Worm (Caenorhabditis elegans): ENCODE measurements around the gene sra-31.
"Not testable (repeated sequence)": the region's sequence is repeated elsewhere in the genome, so short reads cannot be mapped to it uniquely, and the experiment has no call there.

Gene sra-31

ce11 chrII:6578378-6578777, at the start of gene sra-31:
sra-31 (minus strand) TSS chrII:6578478.
- TF ChIP-seq ama-1 (optimal IDR thresholded peaks at IDR 0.05): no peak
- no peak for TF ChIP-seq unc-130 (tag; optimal IDR thresholded peaks at IDR 0.05)
- no peak for TF ChIP-seq mef-2 (tag; optimal IDR thresholded peaks at IDR 0.05)
- TF ChIP-seq hlh-4 (tag; optimal IDR thresholded peaks at IDR 0.05): no peak
- TF ChIP-seq lin-39 (tag; optimal IDR thresholded peaks at IDR 0.05): no peak
- no peak for TF ChIP-seq ztf-4 (tag; optimal IDR thresholded peaks at IDR 0.05)
- no peak for TF ChIP-seq ceh-82 (tag; optimal IDR thresholded peaks at IDR 0.05)
- TF ChIP-seq elt-2 (tag; optimal IDR thresholded peaks at IDR 0.05): no peak
- TF ChIP-seq ztf-11 (tag; optimal IDR thresholded peaks at IDR 0.05): no peak
- no peak for TF ChIP-seq nhr-28 (tag; optimal IDR thresholded peaks at IDR 0.05)
- TF ChIP-seq F16B12.6 (tag; optimal IDR thresholded peaks at IDR 0.05): no peak
- no peak for TF ChIP-seq ceh-90 (tag; optimal IDR thresholded peaks at IDR 0.05)
- no peak for TF ChIP-seq sox-4 (tag; optimal IDR thresholded peaks at IDR 0.05)
- no peak for TF ChIP-seq nhr-77 (tag; optimal IDR thresholded peaks at IDR 0.05)
- TF ChIP-seq dpl-1 (GFP tag; optimal IDR thresholded peaks at IDR 0.05): no peak

ce11 chrII:6627182-6627581, 48.9 kb upstream of the sra-31 start, which contains the start of the genes F54H5.5 and F54H5.2:
F54H5.5 (minus strand) TSS chrII:6627282.
F54H5.2 (plus strand) TSS chrII:6627484.
- not testable (repeated sequence) for TF ChIP-seq C04F5.9, nhr-11, hlh-4 (tag; optimal IDR thresholded peaks at IDR 0.05)

ce11 chrII:6625302-6625701, 47.0 kb upstream of the sra-31 start, which contains the start of gene F54H5.14:
F54H5.14 (minus strand) TSS chrII:6625402.
- TF ChIP-seq zip-4 (GFP tag; optimal IDR thresholded peaks at IDR 0.05): no peak
- no peak for TF ChIP-seq ztf-4 (tag; optimal IDR thresholded peaks at IDR 0.05)
- no peak for TF ChIP-seq hpl-2 (GFP tag; optimal IDR thresholded peaks at IDR 0.05)
- TF ChIP-seq lin-35 (GFP tag; optimal IDR thresholded peaks at IDR 0.05): no peak
- no peak for TF ChIP-seq snu-23 (GFP tag; optimal IDR thresholded peaks at IDR 0.05)
- TF ChIP-seq ceh-8 (GFP tag; optimal IDR thresholded peaks at IDR 0.05): no peak
- TF ChIP-seq unc-98 (GFP tag; IDR thresholded peaks at IDR 0.05): no peak
- TF ChIP-seq grh-1 (GFP tag; IDR thresholded peaks at IDR 0.05): no peak
- TF ChIP-seq dpl-1 (GFP tag; optimal IDR thresholded peaks at IDR 0.05): no peak
- no peak for TF ChIP-seq nhr-84 (tag; optimal IDR thresholded peaks at IDR 0.05)
- TF ChIP-seq aly-2 (tag; optimal IDR thresholded peaks at IDR 0.05): no peak
- TF ChIP-seq nhr-90 (tag; optimal IDR thresholded peaks at IDR 0.05; ENCODE audit: poor library complexity): no peak
- TF ChIP-seq zag-1 (tag; optimal IDR thresholded peaks at IDR 0.05): no peak
- TF ChIP-seq pqm-1 (tag; optimal IDR thresholded peaks at IDR 0.05): no peak
- no peak for TF ChIP-seq alr-1 (tag; optimal IDR thresholded peaks at IDR 0.05; ENCODE audit: borderline replicate concordance)
- no peak for TF ChIP-seq lin-39 (tag; optimal IDR thresholded peaks at IDR 0.05)

- TF ChIP-seq nhr-28 (tag; optimal IDR thresholded peaks at IDR 0.05) (no peak), ceh-90 (tag; optimal IDR thresholded peaks at IDR 0.05) (no peak), unc-30 (tag; optimal IDR thresholded peaks at IDR 0.05) (no peak), zip-4 (GFP tag; optimal IDR thresholded peaks at IDR 0.05) (no peak), nhr-90 (tag; optimal IDR thresholded peaks at IDR 0.05; ENCODE audit: poor library complexity) (no peak), ceh-88 (GFP tag; IDR thresholded peaks at IDR 0.05) (no peak), snu-23 (GFP tag; optimal IDR thresholded peaks at IDR 0.05) (no peak), lin-14 (GFP tag; optimal IDR thresholded peaks at IDR 0.05) (no peak), snpc-4 (tag; optimal IDR thresholded peaks at IDR 0.05) (no peak)
Observed at ce11 chrII:6621886-6622285, 43.6 kb upstream of the sra-31 start, which contains the start of gene F54H5.3. F54H5.3 (plus strand) TSS chrII:6622186.

- TF ChIP-seq nhr-71 (tag; optimal IDR thresholded peaks at IDR 0.05): peak; percentile 12
- peak; percentile 86 for TF ChIP-seq nhr-85 (tag)
- TF ChIP-seq blmp-1 (tag; optimal IDR thresholded peaks at IDR 0.05): peak; percentile 73
- TF ChIP-seq lin-14 (GFP tag; optimal IDR thresholded peaks at IDR 0.05): peak; percentile 30
- TF ChIP-seq unc-30 (tag; optimal IDR thresholded peaks at IDR 0.05): no peak
- TF ChIP-seq lsy-2 (tag; optimal IDR thresholded peaks at IDR 0.05): peak in 1 of 2 experiments; percentile 32
- no peak for TF ChIP-seq ceh-82 (tag; optimal IDR thresholded peaks at IDR 0.05)
- TF ChIP-seq vab-15 (tag; optimal IDR thresholded peaks at IDR 0.05): peak; percentile 27
- TF ChIP-seq snu-23 (GFP tag; optimal IDR thresholded peaks at IDR 0.05): peak; percentile 21
- no peak for TF ChIP-seq hlh-17 (GFP tag; optimal IDR thresholded peaks at IDR 0.05; ENCODE audit: borderline replicate concordance)
- peak in 3 of 6 experiments; percentile 21 to 79 (median 24) for TF ChIP-seq elt-3 (tag; optimal IDR thresholded peaks at IDR 0.05)
- TF ChIP-seq lin-35 (GFP tag; optimal IDR thresholded peaks at IDR 0.05): peak in 1 of 2 experiments; percentile 13
- TF ChIP-seq nhr-20 (tag; optimal IDR thresholded peaks at IDR 0.05): peak; percentile 5
Observed at ce11 chrII:6619007-6619406, 40.7 kb upstream of the sra-31 start.

Measured in whole organism, L1 larva.